Fruit fly (Drosophila melanogaster): ENCODE measurements around the gene Targ2.

Targ2 gene

dm6 chr3L:21239999-21240509, 37.0 kb upstream of the Targ2 start:
- TF ChIP-seq CG15710 (tag; optimal IDR thresholded peaks at IDR 0.05), result no peak
- TF ChIP-seq Pif1A (GFP tag; optimal IDR thresholded peaks at IDR 0.05), result peak; percentile 40
- peak; percentile 20 for TF ChIP-seq CG8301 (tag; optimal IDR thresholded peaks at IDR 0.05)
- TF ChIP-seq CG9948 (tag; optimal IDR thresholded peaks at IDR 0.05), result no peak
- TF ChIP-seq CG8159 (tag; optimal IDR thresholded peaks at IDR 0.05), result no peak
- TF ChIP-seq CG34367 (tag; optimal IDR thresholded peaks at IDR 0.05), result no peak
- peak; percentile 27 for TF ChIP-seq CG14655 (GFP tag; optimal IDR thresholded peaks at IDR 0.05)
- no peak for TF ChIP-seq D1 (tag; optimal IDR thresholded peaks at IDR 0.05)
- TF ChIP-seq CG17806 (tag; optimal IDR thresholded peaks at IDR 0.05), result no peak
- TF ChIP-seq rn (GFP tag; IDR thresholded peaks at IDR 0.05), result no peak
- TF ChIP-seq CG10348 (GFP tag; IDR thresholded peaks at IDR 0.05), result no peak
- TF ChIP-seq Pif1B (GFP tag; optimal IDR thresholded peaks at IDR 0.05), result peak; percentile 35
- TF ChIP-seq EcR (GFP tag; optimal IDR thresholded peaks at IDR 0.05), result peak; percentile 86
- TF ChIP-seq fd96Ca (GFP tag; IDR thresholded peaks at IDR 0.05), result no peak
- TF ChIP-seq Ets98B (GFP tag; IDR thresholded peaks at IDR 0.05), result peak; percentile 58; the same call in 1 of the 2 replicates
- TF ChIP-seq CG12605 (GFP tag; IDR thresholded peaks at IDR 0.05), result peak; percentile 76; the same call in 1 of the 2 replicates
- peak; percentile 56 for TF ChIP-seq CG32121 (GFP tag; IDR thresholded peaks at IDR 0.05)
- no peak for TF ChIP-seq gl (tag; optimal IDR thresholded peaks at IDR 0.05)
- TF ChIP-seq Snoo (tag; optimal IDR thresholded peaks at IDR 0.05), result peak; percentile 39
- peak; percentile 55 for TF ChIP-seq CG13204 (GFP tag; optimal IDR thresholded peaks at IDR 0.05)
- peak; percentile 70 for TF ChIP-seq CG4496 (GFP tag; IDR thresholded peaks at IDR 0.05)

dm6 chr3L:21238377-21238776, 35.3 kb upstream of the Targ2 start:
- TF ChIP-seq CG8159 (tag; optimal IDR thresholded peaks at IDR 0.05) (no peak), CG15710 (tag; optimal IDR thresholded peaks at IDR 0.05) (no peak), CG8301 (tag; optimal IDR thresholded peaks at IDR 0.05) (no peak), CG13204 (GFP tag; optimal IDR thresholded peaks at IDR 0.05) (no peak), Pif1B (GFP tag; optimal IDR thresholded peaks at IDR 0.05) (no peak), EcR (GFP tag; optimal IDR thresholded peaks at IDR 0.05) (peak; percentile 82), CG9948 (tag; optimal IDR thresholded peaks at IDR 0.05) (no peak), D1 (tag; optimal IDR thresholded peaks at IDR 0.05) (no peak), CG32121 (GFP tag; IDR thresholded peaks at IDR 0.05) (0 out of 2 replicates have a peak, but pooled peaks have one; percentile 10), Pif1A (GFP tag; optimal IDR thresholded peaks at IDR 0.05) (no peak), CG14655 (GFP tag; optimal IDR thresholded peaks at IDR 0.05) (no peak), Snoo (tag; optimal IDR thresholded peaks at IDR 0.05) (no peak), Ets98B (GFP tag; IDR thresholded peaks at IDR 0.05) (0 out of 2 replicates have a peak, but pooled peaks have one; percentile 9)

dm6 chr3L:21236959-21237551, 34.0 kb upstream of the Targ2 start:
- TF ChIP-seq CG9948 (tag; optimal IDR thresholded peaks at IDR 0.05) (no peak), Ets98B (GFP tag; IDR thresholded peaks at IDR 0.05) (peak; percentile 72), CG13204 (GFP tag; optimal IDR thresholded peaks at IDR 0.05) (peak; percentile 39), Pif1A (GFP tag; optimal IDR thresholded peaks at IDR 0.05) (peak; percentile 38), D1 (tag; optimal IDR thresholded peaks at IDR 0.05) (no peak), CG34367 (tag; optimal IDR thresholded peaks at IDR 0.05) (no peak), EcR (GFP tag; optimal IDR thresholded peaks at IDR 0.05) (peak; percentile 94), rn (GFP tag; IDR thresholded peaks at IDR 0.05) (peak; percentile 42; the same call in 1 of the 2 replicates), fd96Ca (GFP tag; IDR thresholded peaks at IDR 0.05) (peak; percentile 52; the same call in 1 of the 3 replicates), CG4496 (GFP tag; IDR thresholded peaks at IDR 0.05) (peak; percentile 82), CG12605 (GFP tag; IDR thresholded peaks at IDR 0.05) (peak; percentile 91), CG8301 (tag; optimal IDR thresholded peaks at IDR 0.05) (peak; percentile 72), CG10348 (GFP tag; IDR thresholded peaks at IDR 0.05) (no peak), CG32121 (GFP tag; IDR thresholded peaks at IDR 0.05) (peak; percentile 85), CG14655 (GFP tag; optimal IDR thresholded peaks at IDR 0.05) (peak; percentile 83)

- no peak for TF ChIP-seq CG10348 (GFP tag; IDR thresholded peaks at IDR 0.05)
- TF ChIP-seq Snoo (tag; optimal IDR thresholded peaks at IDR 0.05), result no peak
- no peak for TF ChIP-seq CG12605 (GFP tag; IDR thresholded peaks at IDR 0.05)
- no peak for TF ChIP-seq rn (GFP tag; IDR thresholded peaks at IDR 0.05)
- no peak for TF ChIP-seq Pif1B (GFP tag; optimal IDR thresholded peaks at IDR 0.05)
- no peak for TF ChIP-seq D1 (tag; optimal IDR thresholded peaks at IDR 0.05)
- TF ChIP-seq CG14655 (GFP tag; optimal IDR thresholded peaks at IDR 0.05), result no peak
- no peak for TF ChIP-seq EcR (GFP tag; optimal IDR thresholded peaks at IDR 0.05)
- no peak for TF ChIP-seq CG34367 (tag; optimal IDR thresholded peaks at IDR 0.05)
- no peak for TF ChIP-seq CG9948 (tag; optimal IDR thresholded peaks at IDR 0.05)
- no peak for TF ChIP-seq fd96Ca (GFP tag; IDR thresholded peaks at IDR 0.05)
Observed at dm6 chr3L:21230762-21231161, 27.7 kb upstream of the Targ2 start.

- peak; percentile 82; the same call in 2 of the 3 replicates for TF ChIP-seq fd96Ca (GFP tag; IDR thresholded peaks at IDR 0.05)
- TF ChIP-seq Ets98B (GFP tag; IDR thresholded peaks at IDR 0.05), result peak; percentile 75
- no peak for TF ChIP-seq gl (tag; optimal IDR thresholded peaks at IDR 0.05)
- peak; percentile 72 for TF ChIP-seq CG32121 (GFP tag; IDR thresholded peaks at IDR 0.05)
- peak; percentile 77 for TF ChIP-seq CG14655 (GFP tag; optimal IDR thresholded peaks at IDR 0.05)
- TF ChIP-seq Pif1B (GFP tag; optimal IDR thresholded peaks at IDR 0.05), result peak; percentile 20
- TF ChIP-seq CG8159 (tag; optimal IDR thresholded peaks at IDR 0.05), result no peak
- peak; percentile 39 for TF ChIP-seq Pif1A (GFP tag; optimal IDR thresholded peaks at IDR 0.05)
- TF ChIP-seq CG12605 (GFP tag; IDR thresholded peaks at IDR 0.05), result peak; percentile 41; the same call in 1 of the 2 replicates
- peak; percentile 38; the same call in 1 of the 2 replicates for TF ChIP-seq rn (GFP tag; IDR thresholded peaks at IDR 0.05)
- peak; percentile 78 for TF ChIP-seq CG4496 (GFP tag; IDR thresholded peaks at IDR 0.05)
- no peak for TF ChIP-seq EcR (GFP tag; optimal IDR thresholded peaks at IDR 0.05)
- peak; percentile 71 for TF ChIP-seq CG8301 (tag; optimal IDR thresholded peaks at IDR 0.05)
Observed at dm6 chr3L:21229764-21230163, 26.7 kb upstream of the Targ2 start.
